Fruit fly (Drosophila melanogaster) whole organism, wandering third instar larva: ENCODE measurements around the gene fh.

Source experiments
- Abd-B ChIP-seq: fragments of >200 bp; optimal IDR thresholded peaks from 2 replicates; lab custom pipeline; 2017; ENCODE audit warnings: missing biosample characterization, missing genetic modification characterization
- CG32264 ChIP-seq: fragments of 200-800 bp; sonication (Bioruptor generic); optimal IDR thresholded peaks from 2 replicates; lab custom pipeline; 2016; ENCODE audit warnings: missing biosample characterization, missing genetic modification characterization
- CG9705 ChIP-seq: fragments of 200-800 bp; sonication (Bioruptor generic); optimal IDR thresholded peaks from 2 replicates; lab custom pipeline; 2018; ENCODE audit warnings: missing biosample characterization, mild to moderate bottlenecking, missing genetic modification characterization
- CrebA ChIP-seq: fragments of 200-800 bp; sonication (Bioruptor generic); optimal IDR thresholded peaks from 2 replicates; lab custom pipeline; 2016; ENCODE audit warnings: missing biosample characterization, mild to moderate bottlenecking, missing genetic modification characterization, borderline replicate concordance
- Dfd ChIP-seq: fragments of >200 bp; optimal IDR thresholded peaks from 2 replicates; lab custom pipeline; 2017; ENCODE audit warnings: missing biosample characterization, missing genetic modification characterization
- Dif ChIP-seq: fragments of 200-275, 200-300 bp; sonication (Bioruptor generic); optimal IDR thresholded peaks from 2 replicates; lab custom pipeline; 2018; ENCODE audit warnings: missing biosample characterization, missing genetic modification characterization; ENCODE audit not compliant: partially characterized antibody
- GATAd ChIP-seq: sonication (Bioruptor generic); optimal IDR thresholded peaks from 2 replicates; lab custom pipeline; 2016; ENCODE audit warnings: missing biosample characterization, missing genetic modification characterization
- HLH106 ChIP-seq: fragments of 200-800 bp; optimal IDR thresholded peaks from 3 replicates; lab custom pipeline; 2019; ENCODE audit warnings: missing biosample characterization, mild to moderate bottlenecking, missing genetic modification characterization, moderate library complexity
- Hnf4 ChIP-seq: fragments of 200-800 bp; sonication (Bioruptor generic); optimal IDR thresholded peaks from 2 replicates; lab custom pipeline; 2016; ENCODE audit warnings: missing biosample characterization, mild to moderate bottlenecking, missing genetic modification characterization
- Hr78 ChIP-seq: fragments of >200 bp; optimal IDR thresholded peaks from 2 replicates; lab custom pipeline; 2017; ENCODE audit warnings: missing biosample characterization, missing genetic modification characterization
- Hr83 ChIP-seq: fragments of 200-300 bp; sonication (Bioruptor generic); optimal IDR thresholded peaks from 2 replicates; lab custom pipeline; 2016; ENCODE audit warnings: missing biosample characterization, mild to moderate bottlenecking, missing genetic modification characterization, moderate library complexity; ENCODE audit not compliant: poor library complexity, severe bottlenecking
- Jra ChIP-seq: sonication (Bioruptor generic); optimal IDR thresholded peaks from 2 replicates; lab custom pipeline; 2016; ENCODE audit warnings: missing biosample characterization, missing genetic modification characterization
- Mio ChIP-seq: sonication (Bioruptor generic); optimal IDR thresholded peaks from 2 replicates; lab custom pipeline; 2016; ENCODE audit warnings: missing biosample characterization, missing genetic modification characterization
- Myc ChIP-seq: fragments of >200 bp; optimal IDR thresholded peaks from 2 replicates; lab custom pipeline; 2017
- N ChIP-seq: fragments of >200 bp; optimal IDR thresholded peaks from 2 replicates; lab custom pipeline; 2018; ENCODE audit warnings: missing biosample characterization, missing external identifiers, missing genetic modification characterization
- OdsH ChIP-seq: fragments of 200-800 bp; sonication (Bioruptor generic); optimal IDR thresholded peaks from 2 replicates; lab custom pipeline; 2016; ENCODE audit warnings: missing biosample characterization, mild to moderate bottlenecking, missing genetic modification characterization
- Rel ChIP-seq, 2 experiments: fragments of 200-800 bp; sonication (Bioruptor generic) in 1 of 2; optimal IDR thresholded peaks; 2 replicates in 1 of 2; 3 replicates in 1 of 2; lab custom pipeline; 2016 to 2019; ENCODE audit warnings: mild to moderate bottlenecking in 2 of 2, missing biosample characterization in 2 of 2, missing genetic modification characterization in 2 of 2, moderate library complexity in 1 of 2
- Sp1 ChIP-seq: fragments of 200-800 bp; sonication (Bioruptor generic); optimal IDR thresholded peaks from 3 replicates; lab custom pipeline; 2019; ENCODE audit warnings: missing biosample characterization, mild to moderate bottlenecking, missing genetic modification characterization, moderate library complexity
- Vsx2 ChIP-seq: fragments of 200-300, 225-300 bp; sonication (Bioruptor generic); optimal IDR thresholded peaks from 2 replicates; lab custom pipeline; 2018; ENCODE audit warnings: missing biosample characterization, missing genetic modification characterization; ENCODE audit not compliant: partially characterized antibody
- br ChIP-seq: fragments of 200-800 bp; sonication (Bioruptor generic); optimal IDR thresholded peaks from 2 replicates; lab custom pipeline; 2016; ENCODE audit warnings: missing biosample characterization, missing genetic modification characterization
- brk ChIP-seq: fragments of 200-800 bp; sonication (Bioruptor generic); optimal IDR thresholded peaks from 2 replicates; lab custom pipeline; 2016; ENCODE audit warnings: missing biosample characterization, mild to moderate bottlenecking, missing genetic modification characterization
- dl ChIP-seq, 2 experiments: fragments of 175-275, 200-275 bp in 1 of 2; fragments of 200-275 bp in 1 of 2; sonication (Bioruptor generic); optimal IDR thresholded peaks; lab custom pipeline; 2018; ENCODE audit warnings: mild to moderate bottlenecking in 2 of 2, missing biosample characterization in 2 of 2, missing genetic modification characterization in 2 of 2, moderate library complexity in 2 of 2; ENCODE audit not compliant: partially characterized antibody in 2 of 2, insufficient read depth in 1 of 2
- dmrt93B ChIP-seq: fragments of 200-800 bp; sonication (Bioruptor generic); optimal IDR thresholded peaks from 2 replicates; lab custom pipeline; 2018; ENCODE audit warnings: missing biosample characterization, mild to moderate bottlenecking, missing genetic modification characterization
- dsf ChIP-seq: sonication (Bioruptor generic); optimal IDR thresholded peaks from 2 replicates; lab custom pipeline; 2016; ENCODE audit warnings: missing biosample characterization, missing genetic modification characterization, borderline replicate concordance
- ey ChIP-seq: fragments of 200-800 bp; sonication (Bioruptor generic); optimal IDR thresholded peaks from 2 replicates; lab custom pipeline; 2016; ENCODE audit warnings: missing biosample characterization, missing genetic modification characterization
- foxo ChIP-seq, 2 experiments: fragments of 200-800 bp; sonication (Bioruptor generic); optimal IDR thresholded peaks; 2 replicates in 1 of 2; 3 replicates in 1 of 2; lab custom pipeline; 2016 to 2017; ENCODE audit warnings: missing biosample characterization in 2 of 2, missing genetic modification characterization in 2 of 2
- fru ChIP-seq: fragments of 200-800 bp; sonication (Bioruptor generic); optimal IDR thresholded peaks from 3 replicates; lab custom pipeline; 2016; ENCODE audit warnings: missing biosample characterization, mild to moderate bottlenecking, missing genetic modification characterization
- h ChIP-seq: fragments of 200-800 bp; sonication (Bioruptor generic); optimal IDR thresholded peaks from 3 replicates; lab custom pipeline; 2016; ENCODE audit warnings: missing biosample characterization, mild to moderate bottlenecking, missing genetic modification characterization
- jim ChIP-seq: fragments of 175-275, 200-325 bp; sonication (Bioruptor generic); optimal IDR thresholded peaks from 2 replicates; lab custom pipeline; 2016; ENCODE audit warnings: missing biosample characterization, mild to moderate bottlenecking, missing genetic modification characterization
- lola ChIP-seq: fragments of >200 bp; optimal IDR thresholded peaks from 2 replicates; lab custom pipeline; 2017; ENCODE audit warnings: missing biosample characterization, missing genetic modification characterization
- pan ChIP-seq: fragments of >200 bp; optimal IDR thresholded peaks from 2 replicates; lab custom pipeline; 2017
- psq ChIP-seq: fragments of 200-800 bp; sonication (Bioruptor generic); optimal IDR thresholded peaks from 3 replicates; lab custom pipeline; 2017; ENCODE audit warnings: missing biosample characterization, mild to moderate bottlenecking, missing genetic modification characterization, moderate library complexity
- rgr ChIP-seq: fragments of 200-800 bp; sonication (Bioruptor generic); optimal IDR thresholded peaks from 3 replicates; lab custom pipeline; 2016; ENCODE audit warnings: missing biosample characterization, mild to moderate bottlenecking, missing genetic modification characterization
- sage ChIP-seq: fragments of 200-800 bp; sonication (Bioruptor generic); optimal IDR thresholded peaks from 2 replicates; lab custom pipeline; 2016; ENCODE audit warnings: missing biosample characterization, mild to moderate bottlenecking, missing genetic modification characterization
- sv ChIP-seq: fragments of 200-800 bp; sonication (Bioruptor generic); optimal IDR thresholded peaks from 3 replicates; lab custom pipeline; 2016; ENCODE audit warnings: missing biosample characterization, missing genetic modification characterization
- tai ChIP-seq: sonication (Bioruptor generic); optimal IDR thresholded peaks from 2 replicates; lab custom pipeline; 2016; ENCODE audit warnings: missing biosample characterization, missing genetic modification characterization
- usp ChIP-seq: fragments of >200 bp; optimal IDR thresholded peaks from 2 replicates; lab custom pipeline; 2017; ENCODE audit warnings: missing biosample characterization, missing genetic modification characterization
- woc ChIP-seq: sonication (Bioruptor generic); optimal IDR thresholded peaks from 2 replicates; lab custom pipeline; 2016; ENCODE audit warnings: missing biosample characterization, mild to moderate bottlenecking, missing genetic modification characterization

fh gene

dm6 chrX:9141219-9141618 lies 7.7 kb downstream of the fh start:
- TF ChIP-seq lola (GFP tag; lab: Kevin White, UChicago) (no peak), brk (GFP tag; lab: Kevin White, UChicago) (no peak), dsf (no peak), CrebA (GFP tag; lab: Kevin White, UChicago) (no peak), Dif (GFP tag; lab: Kevin White, UChicago) (no peak), h (GFP tag; lab: Kevin White, UChicago) (peak; percentile 57), N (GFP tag; lab: Kevin White, UChicago) (no peak), foxo (GFP tag; optimal IDR thresholded peaks at IDR 0.05; lab: Kevin White, UChicago) (peak in 1 of 2 experiments; percentile 69), Jra (GFP tag; lab: Kevin White, UChicago) (no peak), Hr78 (GFP tag; lab: Kevin White, UChicago) (no peak), Abd-B (no peak), ey (peak; percentile 59), sv (GFP tag; lab: Kevin White, UChicago) (peak; percentile 23), Vsx2 (GFP tag; lab: Kevin White, UChicago) (no peak), Dfd (GFP tag; lab: Kevin White, UChicago) (no peak), rgr (peak; percentile 57), psq (GFP tag; lab: Kevin White, UChicago) (peak; percentile 17), HLH106 (peak; percentile 67), dl (GFP tag; optimal IDR thresholded peaks at IDR 0.05; lab: Kevin White, UChicago; ENCODE audit: insufficient read depth in 1 of 2, partially characterized antibody in 2 of 2) (no peak), Rel (GFP tag; optimal IDR thresholded peaks at IDR 0.05; lab: Kevin White, UChicago) (no peak), Rel (tag; optimal IDR thresholded peaks at IDR 0.05; lab: Kevin White, UChicago) (peak; percentile 3), Sp1 (GFP tag; lab: Kevin White, UChicago) (peak; percentile 68), OdsH (peak; percentile 33), tai (no peak), fru (peak; percentile 70), usp (GFP tag; lab: Kevin White, UChicago) (no peak), Myc (lab: Kevin White, UChicago) (no peak), pan (lab: Kevin White, UChicago) (no peak), woc (no peak), sage (GFP tag; lab: Kevin White, UChicago) (no peak), Hr83 (GFP tag; lab: Kevin White, UChicago) (no peak), br (no peak), jim (GFP tag; lab: Kevin White, UChicago) (no peak), CG9705 (GFP tag; lab: Kevin White, UChicago) (peak; percentile 31), GATAd (GFP tag; lab: Kevin White, UChicago) (no peak), dmrt93B (GFP tag; lab: Kevin White, UChicago) (no peak), CG32264 (GFP tag; lab: Kevin White, UChicago) (peak; percentile 1), Hnf4 (no peak), Mio (GFP tag; lab: Kevin White, UChicago) (no peak)

dm6 chrX:9139138-9139537 lies 9.7 kb downstream of the fh start:
- TF ChIP-seq Sp1 (GFP tag; lab: Kevin White, UChicago) (no peak), Jra (GFP tag; lab: Kevin White, UChicago) (no peak), lola (GFP tag; lab: Kevin White, UChicago) (no peak), Vsx2 (GFP tag; lab: Kevin White, UChicago) (no peak), h (GFP tag; lab: Kevin White, UChicago) (no peak), GATAd (GFP tag; lab: Kevin White, UChicago) (no peak), fru (no peak)
